Worm (Caenorhabditis elegans) whole organism, midembryonic: ENCODE data around the gene srbc-56.

Experiments used
- T22C8.4 ChIP-seq: fragments of 200-800 bp; sonication (Bioruptor generic); IDR thresholded peaks from 2 replicates; pipeline ENCODE4 v1.3.6; 2022; ENCODE audit warnings: missing genetic modification characterization, missing compliant biosample characterization
- cog-1 ChIP-seq: sonication (generic microtip); optimal IDR thresholded peaks from 2 replicates; lab custom pipeline; 2016; ENCODE audit warnings: missing genetic modification characterization, missing compliant biosample characterization
- flt-1 ChIP-seq: fragments of 200-800 bp; sonication (Bioruptor generic); IDR thresholded peaks from 2 replicates; pipeline ENCODE4 v1.3.6; 2022; ENCODE audit warnings: missing genetic modification characterization, missing compliant biosample characterization
- klf-2 ChIP-seq: fragments of 200-800 bp; sonication (Bioruptor generic); conservative IDR thresholded peaks from 2 replicates; pipeline ENCODE4 v1.3.6; 2022; ENCODE audit warnings: missing genetic modification reagents, missing genetic modification characterization, missing compliant biosample characterization
- med-1 ChIP-seq: sonication (generic microtip); optimal IDR thresholded peaks from 2 replicates; lab custom pipeline; 2017; ENCODE audit warnings: missing genetic modification characterization, mild to moderate bottlenecking, missing compliant biosample characterization, antibody characterized with exemption, missing genetic modification reagents; ENCODE audit not compliant: insufficient read depth
- ref-1 ChIP-seq: fragments of 200-800 bp; sonication (Bioruptor generic); conservative IDR thresholded peaks from 2 replicates; pipeline ENCODE4 v1.3.6; 2022; ENCODE audit warnings: missing genetic modification reagents, missing genetic modification characterization, missing compliant biosample characterization
- tab-1 ChIP-seq: fragments of 200-800 bp; sonication (Bioruptor generic); IDR thresholded peaks from 2 replicates; pipeline ENCODE4 v1.3.6; 2022; ENCODE audit warnings: missing genetic modification characterization, missing compliant biosample characterization
- ztf-23 ChIP-seq: fragments of 200-800 bp; sonication (Bioruptor generic); IDR thresholded peaks from 2 replicates; pipeline ENCODE4 v1.3.6; 2022; ENCODE audit warnings: missing genetic modification reagents, missing genetic modification characterization, missing compliant biosample characterization
- ztf-29 ChIP-seq: fragments of 200-800 bp; sonication (Bioruptor generic); IDR thresholded peaks from 2 replicates; pipeline ENCODE4 v1.3.6; 2022; ENCODE audit warnings: missing genetic modification reagents, missing genetic modification characterization, missing compliant biosample characterization

The srbc-56 gene

DNA sequence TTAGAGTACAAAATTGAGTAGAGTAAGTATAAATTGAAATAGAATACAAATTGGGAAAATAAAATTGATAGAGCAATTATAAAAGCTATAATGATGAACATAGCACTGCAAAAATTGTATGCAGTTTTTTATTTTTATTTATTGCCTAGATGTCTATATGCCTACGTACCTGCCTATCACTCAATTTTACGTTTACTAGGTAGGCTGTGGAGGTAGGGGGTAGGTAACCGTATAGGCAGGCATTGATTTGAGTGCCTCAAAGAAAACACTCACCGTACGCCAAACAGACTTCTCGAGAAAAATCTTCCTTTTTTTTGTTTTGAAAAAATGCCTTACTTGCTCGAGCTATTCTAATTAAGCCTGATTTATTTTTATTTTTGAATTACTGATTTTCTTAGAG lies at the start of gene srbc-56:
Gene srbc-56 (minus strand): TSS at position 101 of the 400 bp plus-strand sequence.
- no peak for TF ChIP-seq T22C8.4 (GFP tag; lab: Robert Waterston, UW)
- TF ChIP-seq tab-1 (GFP tag; lab: Robert Waterston, UW) = no peak
- no peak for TF ChIP-seq cog-1 (tag; lab: Kevin White, UChicago)
- no peak for TF ChIP-seq flt-1 (GFP tag; lab: Robert Waterston, UW)
- no peak for TF ChIP-seq ztf-23 (GFP tag; lab: Robert Waterston, UW)
- no peak for TF ChIP-seq med-1 (GFP tag; lab: Kevin White, UChicago)
- TF ChIP-seq ztf-29 (GFP tag; lab: Robert Waterston, UW) = no peak
- no peak for TF ChIP-seq klf-2 (GFP tag; lab: Robert Waterston, UW)

DNA sequence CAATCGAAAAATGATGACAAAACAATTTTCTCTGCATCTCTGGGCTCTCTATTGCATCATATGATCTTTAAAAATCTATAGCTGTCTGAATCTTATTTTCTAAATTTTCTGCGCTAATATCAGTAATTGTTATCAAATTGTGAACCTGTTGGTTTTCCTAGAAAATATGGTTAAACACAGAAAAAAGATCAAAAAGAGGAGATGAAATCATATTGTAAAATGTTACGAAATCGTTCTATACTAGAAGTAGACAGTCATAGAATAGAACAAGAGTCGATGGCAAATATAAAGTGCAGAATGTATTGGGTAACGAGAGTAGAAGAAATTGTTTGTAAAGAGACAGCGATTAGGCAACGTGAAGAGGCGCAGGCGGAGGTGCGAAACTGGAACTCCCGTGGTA lies 49.2 kb upstream of the srbc-56 start:
- no peak for TF ChIP-seq tab-1 (GFP tag; lab: Robert Waterston, UW)
- no peak for TF ChIP-seq med-1 (GFP tag; lab: Kevin White, UChicago)
- TF ChIP-seq cog-1 (tag; lab: Kevin White, UChicago) = no peak
- no peak for TF ChIP-seq klf-2 (GFP tag; lab: Robert Waterston, UW)
- TF ChIP-seq ztf-29 (GFP tag; lab: Robert Waterston, UW) = no peak
- TF ChIP-seq T22C8.4 (GFP tag; lab: Robert Waterston, UW) = no peak
- no peak for TF ChIP-seq ztf-23 (GFP tag; lab: Robert Waterston, UW)

DNA sequence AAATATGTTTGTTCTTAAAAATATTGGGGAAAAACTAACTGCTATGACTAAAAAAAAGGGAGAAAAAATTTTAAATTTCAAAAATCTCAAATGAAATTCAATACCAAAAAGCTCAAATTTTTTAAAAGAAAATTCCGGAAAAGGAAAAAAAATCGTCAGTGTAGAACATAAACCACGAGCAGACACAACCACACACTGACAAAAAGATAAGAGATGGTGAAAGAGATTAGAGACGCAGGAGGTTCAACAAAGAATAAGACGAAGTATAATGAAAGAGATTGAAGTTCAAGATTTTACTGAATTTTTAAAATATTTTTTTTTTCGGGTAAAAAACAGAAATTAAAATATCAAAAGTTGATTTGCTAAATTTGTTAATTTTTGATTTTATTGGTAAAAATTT lies 48.5 kb upstream of the srbc-56 start:
- TF ChIP-seq ztf-23 (GFP tag; lab: Robert Waterston, UW) (no peak), cog-1 (tag; lab: Kevin White, UChicago) (no peak), klf-2 (GFP tag; lab: Robert Waterston, UW) (no peak), T22C8.4 (GFP tag; lab: Robert Waterston, UW) (no peak), tab-1 (GFP tag; lab: Robert Waterston, UW) (no peak), flt-1 (GFP tag; lab: Robert Waterston, UW) (no peak), med-1 (GFP tag; lab: Kevin White, UChicago) (no peak), ztf-29 (GFP tag; lab: Robert Waterston, UW) (no peak), ref-1 (GFP tag; lab: Robert Waterston, UW) (no peak)

DNA sequence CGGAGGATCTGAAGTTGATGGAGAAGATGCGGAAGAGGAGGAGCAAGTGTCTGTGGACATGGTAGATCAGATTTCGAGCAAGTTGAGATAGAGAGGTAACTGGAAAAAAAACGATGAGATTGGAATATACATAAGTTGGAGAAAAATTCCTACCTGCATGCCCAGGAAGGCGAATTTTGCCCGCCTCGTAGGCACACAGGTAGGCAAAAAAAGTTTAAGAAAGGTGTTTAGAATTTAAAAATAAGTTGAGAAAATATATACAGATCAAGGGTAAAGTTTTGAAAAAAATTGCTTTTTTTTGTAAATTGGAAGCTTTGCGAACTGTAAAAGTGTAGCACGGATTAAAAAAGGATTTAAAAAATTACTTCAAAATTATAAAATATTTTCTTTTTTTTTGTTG lies 48.0 kb upstream of the srbc-56 start, which contains the start of gene nhr-84:
Gene nhr-84 (minus strand): TSS at position 101 of the 400 bp plus-strand sequence.
- TF ChIP-seq T22C8.4 (GFP tag; lab: Robert Waterston, UW) = no peak
- TF ChIP-seq ztf-23 (GFP tag; lab: Robert Waterston, UW) = no peak
- TF ChIP-seq flt-1 (GFP tag; lab: Robert Waterston, UW) = no peak
- no peak for TF ChIP-seq cog-1 (tag; lab: Kevin White, UChicago)
- TF ChIP-seq med-1 (GFP tag; lab: Kevin White, UChicago) = no peak
- TF ChIP-seq ref-1 (GFP tag; lab: Robert Waterston, UW) = no peak
- no peak for TF ChIP-seq ztf-29 (GFP tag; lab: Robert Waterston, UW)
- TF ChIP-seq klf-2 (GFP tag; lab: Robert Waterston, UW) = no peak
- no peak for TF ChIP-seq tab-1 (GFP tag; lab: Robert Waterston, UW)

DNA sequence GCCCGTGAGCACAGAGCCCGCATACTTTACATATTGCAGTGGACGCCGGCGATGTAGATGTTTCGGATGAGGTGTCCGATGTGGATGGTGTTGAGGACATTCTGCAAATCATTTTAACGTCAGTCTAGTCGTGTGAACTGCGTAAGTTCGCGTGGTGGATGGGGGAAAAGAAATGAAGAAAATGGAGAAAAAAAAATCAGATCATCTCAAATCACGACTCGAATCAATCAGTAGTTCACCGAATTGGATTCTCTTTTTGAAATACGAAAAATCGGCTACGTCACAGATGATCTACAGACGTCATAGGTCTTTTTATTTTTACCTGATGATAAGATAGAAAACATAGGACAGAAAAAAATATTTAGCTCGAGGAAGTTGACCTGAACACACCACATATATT lies 44.8 kb upstream of the srbc-56 start, which contains the start of gene nhr-102:
Gene nhr-102 (minus strand): TSS at position 101 of the 400 bp plus-strand sequence.
- TF ChIP-seq klf-2 (GFP tag; lab: Robert Waterston, UW) (no peak), cog-1 (tag; lab: Kevin White, UChicago) (no peak), tab-1 (GFP tag; lab: Robert Waterston, UW) (no peak), ref-1 (GFP tag; lab: Robert Waterston, UW) (no peak), ztf-23 (GFP tag; lab: Robert Waterston, UW) (no peak), flt-1 (GFP tag; lab: Robert Waterston, UW) (no peak), ztf-29 (GFP tag; lab: Robert Waterston, UW) (no peak), T22C8.4 (GFP tag; lab: Robert Waterston, UW) (no peak), med-1 (GFP tag; lab: Kevin White, UChicago) (no peak)

DNA sequence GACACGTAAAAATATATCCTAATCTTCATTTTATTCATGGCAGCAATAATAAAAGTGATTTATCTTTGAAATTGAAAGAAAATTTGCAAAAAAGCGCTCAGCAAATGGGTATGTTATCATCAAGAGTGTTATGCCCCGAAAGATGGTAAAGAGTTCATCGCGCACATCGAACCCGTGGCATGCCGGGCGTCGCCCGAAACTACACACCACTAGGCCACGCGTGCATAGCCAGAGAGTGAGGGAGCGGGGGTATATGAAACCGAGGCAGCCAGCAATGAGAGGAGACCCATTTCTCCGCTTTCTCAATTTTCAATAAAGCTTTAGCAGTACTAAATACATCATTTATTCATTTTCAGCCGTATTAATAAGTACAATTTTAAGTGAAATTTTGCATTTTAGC lies 42.3 kb upstream of the srbc-56 start:
- TF ChIP-seq ztf-23 (GFP tag; lab: Robert Waterston, UW) = peak; percentile 99
- TF ChIP-seq ref-1 (GFP tag; lab: Robert Waterston, UW) = peak; percentile 100
- TF ChIP-seq klf-2 (GFP tag; lab: Robert Waterston, UW) = peak; percentile 99
- peak; percentile 99 for TF ChIP-seq T22C8.4 (GFP tag; lab: Robert Waterston, UW)
- TF ChIP-seq flt-1 (GFP tag; lab: Robert Waterston, UW) = peak; percentile 99
- TF ChIP-seq tab-1 (GFP tag; lab: Robert Waterston, UW) = peak; percentile 100
- peak; percentile 91 for TF ChIP-seq med-1 (GFP tag; lab: Kevin White, UChicago)
- peak; percentile 100 for TF ChIP-seq ztf-29 (GFP tag; lab: Robert Waterston, UW)
- TF ChIP-seq cog-1 (tag; lab: Kevin White, UChicago) = peak; percentile 96

DNA sequence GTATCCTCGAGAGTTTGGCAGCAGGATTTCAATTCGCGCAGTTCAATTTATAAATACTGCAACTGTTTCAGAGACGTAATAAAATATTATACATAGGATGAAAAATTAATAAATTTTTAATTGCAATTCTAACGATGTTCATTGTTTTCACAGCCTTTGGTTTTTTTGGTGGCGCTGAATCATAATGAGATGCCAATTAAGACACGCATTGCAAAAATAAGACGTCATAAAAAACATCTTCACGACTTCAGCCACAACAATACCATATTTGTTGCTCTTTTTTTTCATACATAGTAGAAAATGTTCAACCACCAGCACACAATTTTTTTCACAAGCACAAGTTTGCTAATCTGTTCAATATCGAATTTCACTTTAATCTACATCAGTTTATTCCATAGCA lies 40.8 kb upstream of the srbc-56 start, which contains the start of gene str-56:
Gene str-56 (plus strand): TSS at position 301 of the 400 bp plus-strand sequence.
- TF ChIP-seq flt-1 (GFP tag; lab: Robert Waterston, UW) (no peak), med-1 (GFP tag; lab: Kevin White, UChicago) (no peak), ztf-23 (GFP tag; lab: Robert Waterston, UW) (no peak), ztf-29 (GFP tag; lab: Robert Waterston, UW) (no peak), klf-2 (GFP tag; lab: Robert Waterston, UW) (no peak), tab-1 (GFP tag; lab: Robert Waterston, UW) (no peak)

DNA sequence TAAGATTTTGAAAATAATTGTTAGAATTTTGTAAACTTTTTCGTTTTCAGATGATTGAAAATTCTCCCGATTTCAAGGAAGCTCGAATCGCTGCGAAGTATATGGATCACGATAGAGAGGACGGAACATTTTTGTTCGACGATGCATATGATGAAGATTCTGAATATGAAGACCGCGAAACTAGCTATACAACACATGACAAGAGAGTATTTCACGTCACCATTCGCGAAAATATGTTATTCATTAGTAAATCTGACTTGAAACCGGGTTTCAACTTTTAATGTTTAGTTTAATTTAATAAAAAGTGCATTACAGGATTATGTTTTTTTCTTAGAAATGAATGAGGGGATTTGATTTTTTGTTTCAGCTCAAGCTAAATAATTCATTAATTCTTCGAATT lies 38.9 kb upstream of the srbc-56 start, which contains the start of gene str-57:
Gene str-57 (plus strand): TSS at position 301 of the 400 bp plus-strand sequence.
- no peak for TF ChIP-seq klf-2 (GFP tag; lab: Robert Waterston, UW)
- no peak for TF ChIP-seq T22C8.4 (GFP tag; lab: Robert Waterston, UW)
- no peak for TF ChIP-seq ztf-23 (GFP tag; lab: Robert Waterston, UW)
- no peak for TF ChIP-seq med-1 (GFP tag; lab: Kevin White, UChicago)
- no peak for TF ChIP-seq ztf-29 (GFP tag; lab: Robert Waterston, UW)
- TF ChIP-seq tab-1 (GFP tag; lab: Robert Waterston, UW) = no peak
- no peak for TF ChIP-seq flt-1 (GFP tag; lab: Robert Waterston, UW)
- no peak for TF ChIP-seq cog-1 (tag; lab: Kevin White, UChicago)
- no peak for TF ChIP-seq ref-1 (GFP tag; lab: Robert Waterston, UW)
